Fruit fly (Drosophila melanogaster): ENCODE results near the gene CG7886.

Gene CG7886

DNA sequence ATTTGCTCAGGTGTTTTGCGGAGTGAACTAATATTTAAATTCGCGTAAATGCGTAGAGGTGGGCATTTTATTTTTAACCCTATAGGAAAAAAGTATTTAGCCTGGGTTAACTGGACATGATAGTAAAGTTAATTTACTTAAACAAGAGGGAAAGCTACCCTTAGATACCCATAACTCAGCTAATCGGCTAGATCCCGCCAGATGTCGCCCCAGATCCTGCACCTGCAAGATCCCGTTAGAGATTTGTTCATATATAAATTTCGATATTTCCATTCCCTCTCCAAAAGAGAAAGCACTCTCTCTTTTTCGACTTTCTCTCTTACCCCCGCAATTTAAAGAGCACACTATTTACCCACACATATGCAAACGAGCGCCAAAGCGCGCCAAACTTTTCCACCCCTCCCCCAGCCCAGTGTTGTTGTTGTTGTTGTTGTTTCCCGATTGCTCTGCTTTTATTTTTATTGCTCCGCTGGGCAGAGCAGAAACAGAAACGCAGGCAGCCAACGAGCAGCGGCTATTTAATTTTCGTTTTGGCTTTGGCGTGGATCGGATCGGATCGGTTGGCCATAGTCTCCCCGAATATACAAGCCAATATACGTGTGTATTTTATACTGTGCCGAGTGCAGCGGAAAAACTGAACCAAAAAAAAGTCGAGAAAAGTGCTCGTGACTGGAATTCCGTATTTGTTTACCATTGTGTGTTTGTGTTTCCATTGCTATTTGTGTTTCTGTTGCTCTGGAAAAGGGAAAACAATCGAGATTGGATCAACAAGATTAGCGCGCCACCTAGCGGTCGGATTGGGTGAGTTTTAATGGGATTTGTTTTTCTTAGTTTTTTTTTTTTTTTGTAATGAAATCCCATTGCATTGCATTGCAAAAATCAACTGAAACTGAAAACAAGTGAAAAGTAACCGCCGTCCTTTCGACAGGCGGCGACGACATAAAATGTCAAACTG is 65.4 kb downstream of the CG7886 start, which contains the start of gene stumps:
Gene stumps (plus strand): TSS at position 526 of the 955 bp plus-strand sequence.
- TF ChIP-seq Ets21C (GFP tag; optimal IDR thresholded peaks at IDR 0.05) (no peak), CG15336 (GFP tag; IDR thresholded peaks at IDR 0.05) (peak; percentile 25; the same call in 1 of the 2 replicates), vri (GFP tag; optimal IDR thresholded peaks at IDR 0.05) (no peak), CG6276 (GFP tag; optimal IDR thresholded peaks at IDR 0.05) (peak; percentile 44), Lpt (GFP tag; optimal IDR thresholded peaks at IDR 0.05) (no peak), CG8319 (GFP tag; optimal IDR thresholded peaks at IDR 0.05) (no peak), ss (GFP tag; optimal IDR thresholded peaks at IDR 0.05) (no peak), cyc (GFP tag; optimal IDR thresholded peaks at IDR 0.05) (no peak), Hr4 (GFP tag; optimal IDR thresholded peaks at IDR 0.05) (no peak), dac (GFP tag; optimal IDR thresholded peaks at IDR 0.05) (no peak), CG8119 (GFP tag; IDR thresholded peaks at IDR 0.05) (peak; percentile 47; the same call in 1 of the 3 replicates), CG4318 (GFP tag; optimal IDR thresholded peaks at IDR 0.05) (no peak), fkh (GFP tag; optimal IDR thresholded peaks at IDR 0.05) (peak; percentile 26), CG3919 (GFP tag; optimal IDR thresholded peaks at IDR 0.05) (no peak), CG10669 (GFP tag; optimal IDR thresholded peaks at IDR 0.05) (no peak), CG10631 (GFP tag; optimal IDR thresholded peaks at IDR 0.05) (no peak), lz (GFP tag; optimal IDR thresholded peaks at IDR 0.05) (no peak), eg (GFP tag; IDR thresholded peaks at IDR 0.05) (peak; percentile 62; the same call in 2 of the 3 replicates)

Data from whole organism, prepupa.